Worm (Caenorhabditis elegans) whole organism, L4 larva: ENCODE results near the gene sas-4.

Source experiments
- F37D6.2 ChIP-seq: sonication (generic microtip); optimal IDR thresholded peaks from 2 replicates; lab custom pipeline; 2016; ENCODE audit warnings: mild to moderate bottlenecking, missing genetic modification characterization, missing compliant biosample characterization
- R02D3.7 ChIP-seq: fragments of 150-350 bp; sonication (generic microtip); optimal IDR thresholded peaks from 3 replicates; lab custom pipeline; 2014; ENCODE audit warnings: missing biosample characterization, missing genetic modification characterization
- T20F7.1 ChIP-seq: fragments of 200-800 bp; sonication (Bioruptor generic); optimal IDR thresholded peaks from 2 replicates; lab custom pipeline; 2018; ENCODE audit warnings: mild to moderate bottlenecking, missing genetic modification characterization, missing compliant biosample characterization
- T26A8.4 ChIP-seq: fragments of 200-800 bp; sonication (Bioruptor generic); IDR thresholded peaks from 2 replicates; pipeline ENCODE4 v1.3.6; 2022; ENCODE audit warnings: missing genetic modification characterization, missing compliant biosample characterization
- Y48G9A.11 ChIP-seq: fragments of 200-800 bp; sonication (Bioruptor generic); IDR thresholded peaks from 2 replicates; pipeline ENCODE4 v1.3.6; 2022; ENCODE audit warnings: missing genetic modification reagents, missing genetic modification characterization, missing compliant biosample characterization
- aha-1 ChIP-seq: fragments of 150-350 bp; peaks from one replicate; lab custom pipeline; 2014; ENCODE audit warnings: missing biosample characterization, missing genetic modification characterization
- arid-1 ChIP-seq: fragments of 200-800 bp; sonication (Bioruptor generic); conservative IDR thresholded peaks from 2 replicates; pipeline ENCODE4 v1.3.6; 2022; ENCODE audit warnings: missing genetic modification reagents, missing genetic modification characterization, missing compliant biosample characterization
- ceh-20 ChIP-seq: fragments of 200-800 bp; sonication (Bioruptor generic); IDR thresholded peaks from 2 replicates; pipeline ENCODE4 v1.3.6; 2022; ENCODE audit warnings: missing genetic modification reagents, missing genetic modification characterization, missing compliant biosample characterization
- daf-16 ChIP-seq, 3 experiments: sonication (generic microtip); optimal IDR thresholded peaks; 2 replicates each; lab custom pipeline; 2016 to 2017; ENCODE audit warnings: missing genetic modification characterization in 3 of 3, missing genetic modification reagents in 3 of 3, mild to moderate bottlenecking in 2 of 3, missing compliant biosample characterization in 2 of 3, missing biosample characterization in 1 of 3, moderate library complexity in 1 of 3
- dmd-6 ChIP-seq: fragments of 200-800 bp; sonication (Bioruptor generic); IDR thresholded peaks from 2 replicates; pipeline ENCODE4 v1.3.6; 2022; ENCODE audit warnings: missing genetic modification reagents, missing genetic modification characterization, missing compliant biosample characterization
- duxl-1 ChIP-seq: sonication (generic microtip); optimal IDR thresholded peaks from 2 replicates; lab custom pipeline; 2016; ENCODE audit warnings: mild to moderate bottlenecking, missing genetic modification characterization, moderate library complexity, missing compliant biosample characterization; ENCODE audit not compliant: poor library complexity
- dve-1 ChIP-seq: sonication (generic microtip); optimal IDR thresholded peaks from 2 replicates; lab custom pipeline; 2017; ENCODE audit warnings: antibody characterized with exemption, mild to moderate bottlenecking, missing genetic modification characterization, missing compliant biosample characterization; ENCODE audit not compliant: insufficient read depth
- fkh-10 ChIP-seq: fragments of 150-350 bp; optimal IDR thresholded peaks from 2 replicates; lab custom pipeline; 2014; ENCODE audit warnings: missing biosample characterization, missing genetic modification reagents, missing genetic modification characterization
- gei-8 ChIP-seq: fragments of 200-800 bp; sonication (Bioruptor generic); optimal IDR thresholded peaks from 2 replicates; lab custom pipeline; 2018; ENCODE audit warnings: mild to moderate bottlenecking, missing genetic modification characterization, missing compliant biosample characterization
- hlh-11 ChIP-seq: fragments of 200-800 bp; sonication (Bioruptor generic); optimal IDR thresholded peaks from 2 replicates; lab custom pipeline; 2018; ENCODE audit warnings: mild to moderate bottlenecking, missing genetic modification characterization, missing compliant biosample characterization
- hlh-30 ChIP-seq: sonication (generic microtip); optimal IDR thresholded peaks from 2 replicates; lab custom pipeline; 2017; ENCODE audit warnings: antibody characterized with exemption, mild to moderate bottlenecking, missing genetic modification characterization, missing compliant biosample characterization; ENCODE audit not compliant: insufficient read depth
- hmg-1.1 ChIP-seq: fragments of 200-800 bp; sonication (Bioruptor generic); IDR thresholded peaks from 2 replicates; pipeline ENCODE4 v1.3.6; 2022; ENCODE audit warnings: missing genetic modification reagents, missing genetic modification characterization, missing compliant biosample characterization
- lim-7 ChIP-seq: fragments of 200-800 bp; sonication (Bioruptor generic); IDR thresholded peaks from 2 replicates; pipeline ENCODE4 v1.3.6; 2022; ENCODE audit warnings: missing genetic modification characterization, missing compliant biosample characterization
- lin-15B ChIP-seq: fragments of 150-350 bp; sonication (generic microtip); optimal IDR thresholded peaks from 3 replicates; lab custom pipeline; 2014; ENCODE audit warnings: missing biosample characterization, missing genetic modification characterization
- lin-39 ChIP-seq: fragments of 150-350 bp; optimal IDR thresholded peaks from 2 replicates; lab custom pipeline; 2014; ENCODE audit warnings: missing biosample characterization, missing genetic modification reagents, missing genetic modification characterization
- madf-5 ChIP-seq, 2 experiments: fragments of 200-800 bp; sonication (Bioruptor generic); IDR thresholded peaks; 2 replicates each; pipeline ENCODE4 v1.3.6; 2022; ENCODE audit warnings: missing compliant biosample characterization in 2 of 2, missing genetic modification characterization in 2 of 2
- mep-1 ChIP-seq: fragments of 150-350 bp; sonication (generic microtip); optimal IDR thresholded peaks from 3 replicates; lab custom pipeline; 2014; ENCODE audit warnings: missing biosample characterization, missing genetic modification characterization
- mes-2 ChIP-seq: sonication (generic microtip); optimal IDR thresholded peaks from 2 replicates; lab custom pipeline; 2016; ENCODE audit warnings: missing genotype, mild to moderate bottlenecking, missing genetic modification characterization, missing compliant biosample characterization; ENCODE audit not compliant: poor library complexity, severe bottlenecking
- nhr-102 ChIP-seq: sonication (generic microtip); optimal IDR thresholded peaks from 2 replicates; lab custom pipeline; 2016; ENCODE audit warnings: mild to moderate bottlenecking, missing genetic modification characterization, moderate library complexity, missing compliant biosample characterization
- nhr-11 ChIP-seq: fragments of 150-350 bp; optimal IDR thresholded peaks from 2 replicates; lab custom pipeline; 2014; ENCODE audit warnings: missing biosample characterization, missing genetic modification characterization
- nhr-28 ChIP-seq: fragments of 150-350 bp; optimal IDR thresholded peaks from 2 replicates; lab custom pipeline; 2014; ENCODE audit warnings: missing biosample characterization, missing genetic modification characterization
- nhr-48 ChIP-seq: sonication (generic microtip); optimal IDR thresholded peaks from 2 replicates; lab custom pipeline; 2016; ENCODE audit warnings: mild to moderate bottlenecking, missing genetic modification characterization, missing compliant biosample characterization
- pqm-1 ChIP-seq: sonication (generic microtip); optimal IDR thresholded peaks from 2 replicates; lab custom pipeline; 2017; ENCODE audit warnings: missing biosample characterization, missing genetic modification characterization
- rbr-2 ChIP-seq: sonication (generic microtip); optimal IDR thresholded peaks from 2 replicates; lab custom pipeline; 2016; ENCODE audit warnings: missing genotype, missing genetic modification characterization, missing compliant biosample characterization
- saeg-2 ChIP-seq: fragments of 200-800 bp; sonication (Bioruptor generic); IDR thresholded peaks from 2 replicates; pipeline ENCODE4 v1.3.6; 2022; ENCODE audit warnings: missing genetic modification reagents, missing genetic modification characterization, missing compliant biosample characterization
- set-16 ChIP-seq: fragments of 200-800 bp; sonication (Bioruptor generic); IDR thresholded peaks from 2 replicates; pipeline ENCODE4 v1.3.6; 2022; ENCODE audit warnings: missing genetic modification reagents, missing genetic modification characterization, missing compliant biosample characterization
- snpc-1.2 ChIP-seq: fragments of 200-800 bp; sonication (Bioruptor generic); IDR thresholded peaks from 2 replicates; pipeline ENCODE4 v1.3.6; 2022; ENCODE audit warnings: missing genetic modification reagents, missing genetic modification characterization, missing compliant biosample characterization
- spr-3 ChIP-seq: fragments of 200-800 bp; sonication (Bioruptor generic); optimal IDR thresholded peaks from 2 replicates; lab custom pipeline; 2018; ENCODE audit warnings: mild to moderate bottlenecking, missing genetic modification characterization, missing compliant biosample characterization
- unc-62 ChIP-seq, 3 experiments: fragments of 150-350 bp in 1 of 3; sonication (generic microtip); optimal IDR thresholded peaks in 2 of 3; peaks in 1 of 3; 1 replicate in 1 of 3; 2 replicates in 2 of 3; lab custom pipeline; 2014 to 2017; ENCODE audit warnings: missing biosample characterization in 3 of 3, missing genetic modification characterization in 3 of 3, missing genetic modification reagents in 3 of 3, missing genotype in 1 of 3
- vab-7 ChIP-seq: fragments of 200-800 bp; sonication (Bioruptor generic); IDR thresholded peaks from 2 replicates; pipeline ENCODE4 v1.3.6; 2022; ENCODE audit warnings: missing genetic modification reagents, missing genetic modification characterization, missing compliant biosample characterization
- ztf-11 ChIP-seq: fragments of 150-350 bp; optimal IDR thresholded peaks from 2 replicates; lab custom pipeline; 2014; ENCODE audit warnings: missing biosample characterization, missing genetic modification characterization

sas-4 gene

ce11 chrIII:8291268-8292032, 26.9 kb downstream of the sas-4 start:
- no peak for TF ChIP-seq gei-8 (GFP tag; lab: Kevin White, UChicago)
- peak; percentile 2 for TF ChIP-seq hlh-30
- no peak for TF ChIP-seq snpc-1.2 (GFP tag; lab: Robert Waterston, UW)
- TF ChIP-seq dmd-6 (GFP tag; lab: Robert Waterston, UW) = peak; percentile 78
- TF ChIP-seq pqm-1 = peak; percentile 99
- TF ChIP-seq T20F7.1 (GFP tag; lab: Kevin White, UChicago) = peak; percentile 41
- no peak for TF ChIP-seq duxl-1 (tag; lab: Kevin White, UChicago)
- TF ChIP-seq dve-1 (tag; lab: Kevin White, UChicago) = peak; percentile 74
- peak; percentile 74 for TF ChIP-seq nhr-28 (tag; lab: Kevin White, UChicago)
- TF ChIP-seq hlh-11 (tag; lab: Kevin White, UChicago) = peak; percentile 66
- TF ChIP-seq daf-16 (GFP tag; optimal IDR thresholded peaks at IDR 0.05; lab: Kevin White, UChicago) = no peak
- TF ChIP-seq daf-16 (tag; optimal IDR thresholded peaks at IDR 0.05; lab: Kevin White, UChicago) = peak; percentile 55

- no peak for TF ChIP-seq vab-7 (GFP tag; lab: Robert Waterston, UW)
- no peak for TF ChIP-seq madf-5 (GFP tag; IDR thresholded peaks at IDR 0.05; lab: Robert Waterston, UW)
- TF ChIP-seq T20F7.1 (GFP tag; lab: Kevin White, UChicago) = no peak
These were observed 29.2 kb downstream of the sas-4 start for ce11 chrIII:8289181-8289580.

- TF ChIP-seq hmg-1.1 = peak; percentile 26; the same call in 1 of the 2 replicates
- TF ChIP-seq hlh-30 = peak; percentile 3
- peak; percentile 3 for TF ChIP-seq nhr-11
- peak in 1 of 2 experiments; percentile 86 for TF ChIP-seq unc-62 (GFP tag; optimal IDR thresholded peaks at IDR 0.05 in 1 of 2; lab: Kevin White, UChicago)
- TF ChIP-seq unc-62 (tag; optimal IDR thresholded peaks at IDR 0.05; lab: Kevin White, UChicago) = no peak
- TF ChIP-seq Y48G9A.11 (GFP tag; lab: Robert Waterston, UW) = no peak
- peak; percentile 9 for TF ChIP-seq mep-1 (tag; lab: Kevin White, UChicago)
- peak; percentile 57 for TF ChIP-seq hlh-11 (tag; lab: Kevin White, UChicago)
- TF ChIP-seq nhr-102 (tag; lab: Kevin White, UChicago) = no peak
- no peak for TF ChIP-seq T26A8.4 (GFP tag; lab: Robert Waterston, UW)
- peak; percentile 55; the same call in 1 of the 2 replicates for TF ChIP-seq ceh-20 (GFP tag; lab: Robert Waterston, UW)
- TF ChIP-seq lin-15B (tag; lab: Kevin White, UChicago) = no peak
- peak; percentile 10 for TF ChIP-seq F37D6.2 (tag; lab: Kevin White, UChicago)
- peak; percentile 37 for TF ChIP-seq mes-2
- TF ChIP-seq aha-1 = peak; percentile 94
- TF ChIP-seq lim-7 (GFP tag; lab: Robert Waterston, UW) = no peak
- TF ChIP-seq gei-8 (GFP tag; lab: Kevin White, UChicago) = no peak
- TF ChIP-seq, all 104 proteins: peak for 10
These were observed 30.9 kb downstream of the sas-4 start for ce11 chrIII:8287519-8287918.

- TF ChIP-seq lin-15B (tag; lab: Kevin White, UChicago) (no peak), lin-39 (tag; lab: Kevin White, UChicago) (no peak), ztf-11 (tag; lab: Kevin White, UChicago) (no peak), spr-3 (no peak), pqm-1 (no peak), saeg-2 (no peak)
These were observed 31.6 kb downstream of the sas-4 start for ce11 chrIII:8286824-8287223.

- no peak for TF ChIP-seq saeg-2
- no peak for TF ChIP-seq R02D3.7 (tag; lab: Kevin White, UChicago)
- no peak for TF ChIP-seq unc-62 (GFP tag; optimal IDR thresholded peaks at IDR 0.05 in 1 of 2; lab: Kevin White, UChicago)
- no peak for TF ChIP-seq unc-62 (tag; optimal IDR thresholded peaks at IDR 0.05; lab: Kevin White, UChicago)
- TF ChIP-seq nhr-48 (tag; lab: Kevin White, UChicago) = no peak
- no peak for TF ChIP-seq arid-1 (GFP tag; lab: Robert Waterston, UW)
- no peak for TF ChIP-seq rbr-2
- no peak for TF ChIP-seq set-16
- TF ChIP-seq fkh-10 = peak; percentile 54
These were observed 32.4 kb downstream of the sas-4 start for ce11 chrIII:8286003-8286402.
